Worm (Caenorhabditis elegans) whole organism, L3 larva: ENCODE data around the gene ife-3.

Source experiments
- R02D3.7 ChIP-seq: fragments of 150-350 bp; optimal IDR thresholded peaks from 2 replicates; lab custom pipeline; 2014; ENCODE audit warnings: missing biosample characterization, missing genetic modification characterization
- ZK546.5 ChIP-seq: sonication (generic microtip); optimal IDR thresholded peaks from 2 replicates; lab custom pipeline; 2017; ENCODE audit warnings: missing biosample characterization, missing genetic modification characterization
- aly-2 ChIP-seq: fragments of 150-350 bp; optimal IDR thresholded peaks from 2 replicates; lab custom pipeline; 2014; ENCODE audit warnings: missing biosample characterization, missing genetic modification characterization
- ama-1 ChIP-seq: fragments of 150-350 bp; optimal IDR thresholded peaks from 2 replicates; lab custom pipeline; 2018
- ceh-16 ChIP-seq: sonication (generic microtip); optimal IDR thresholded peaks from 2 replicates; lab custom pipeline; 2017; ENCODE audit warnings: missing biosample characterization, missing genetic modification characterization
- ceh-28 ChIP-seq: fragments of 150-350 bp; optimal IDR thresholded peaks from 2 replicates; lab custom pipeline; 2014; ENCODE audit warnings: missing biosample characterization, missing genetic modification reagents, missing genetic modification characterization
- ceh-82 ChIP-seq: fragments of 150-350 bp; optimal IDR thresholded peaks from 2 replicates; lab custom pipeline; 2014; ENCODE audit warnings: missing biosample characterization, missing genetic modification characterization
- ceh-9 ChIP-seq: sonication (generic microtip); optimal IDR thresholded peaks from 2 replicates; lab custom pipeline; 2018; ENCODE audit warnings: missing biosample characterization, missing genetic modification characterization
- daf-12 ChIP-seq: fragments of 150-350 bp; optimal IDR thresholded peaks from 2 replicates; lab custom pipeline; 2014; ENCODE audit warnings: missing biosample characterization, missing genetic modification reagents, missing genetic modification characterization
- egl-27 ChIP-seq: sonication (generic microtip); optimal IDR thresholded peaks from 4 replicates; lab custom pipeline; 2017; ENCODE audit warnings: missing biosample characterization, missing genetic modification reagents, missing genetic modification characterization
- egl-5 ChIP-seq: fragments of 150-350 bp; optimal IDR thresholded peaks from 2 replicates; lab custom pipeline; 2017; ENCODE audit warnings: missing biosample characterization, missing genetic modification reagents, missing genetic modification characterization, inconsistent platforms
- elt-1 ChIP-seq: fragments of 150-350 bp; optimal IDR thresholded peaks from 2 replicates; lab custom pipeline; 2014; ENCODE audit warnings: missing biosample characterization, missing genetic modification characterization
- elt-2 ChIP-seq: sonication (generic microtip); optimal IDR thresholded peaks from 2 replicates; lab custom pipeline; 2016; ENCODE audit warnings: missing genetic modification reagents, mild to moderate bottlenecking, missing genetic modification characterization, missing compliant biosample characterization
- elt-3 ChIP-seq, 3 experiments: fragments of 150-350 bp in 1 of 3; sonication (generic microtip) in 2 of 3; optimal IDR thresholded peaks; 2 replicates in 2 of 3; 4 replicates in 1 of 3; lab custom pipeline; 2014 to 2017; ENCODE audit warnings: missing biosample characterization in 3 of 3, missing genetic modification characterization in 3 of 3
- eor-1 ChIP-seq, 2 experiments: fragments of 150-350 bp; optimal IDR thresholded peaks; 2 replicates each; lab custom pipeline; 2014 to 2018; ENCODE audit warnings: missing biosample characterization in 2 of 2, missing genetic modification characterization in 2 of 2
- fkh-10 ChIP-seq: sonication (generic microtip); optimal IDR thresholded peaks from 2 replicates; lab custom pipeline; 2017; ENCODE audit warnings: missing biosample characterization, missing genetic modification reagents, missing genetic modification characterization
- fkh-2 ChIP-seq: fragments of 150-350 bp; optimal IDR thresholded peaks from 2 replicates; lab custom pipeline; 2014; ENCODE audit warnings: missing biosample characterization, missing genetic modification reagents, missing genetic modification characterization
- fos-1 ChIP-seq: fragments of 150-350 bp; optimal IDR thresholded peaks from 2 replicates; lab custom pipeline; 2014; ENCODE audit warnings: missing biosample characterization, missing genetic modification characterization
- hmg-11 ChIP-seq: sonication (generic microtip); optimal IDR thresholded peaks from 2 replicates; lab custom pipeline; 2016; ENCODE audit warnings: missing genetic modification characterization, missing compliant biosample characterization
- jun-1 ChIP-seq: fragments of 150-350 bp; optimal IDR thresholded peaks from 2 replicates; lab custom pipeline; 2014; ENCODE audit warnings: missing biosample characterization, missing genetic modification reagents, missing genetic modification characterization
- lin-15B ChIP-seq: fragments of 150-350 bp; optimal IDR thresholded peaks from 2 replicates; lab custom pipeline; 2014; ENCODE audit warnings: missing biosample characterization, missing genetic modification characterization
- lin-39 ChIP-seq: fragments of 150-350 bp; optimal IDR thresholded peaks from 2 replicates; lab custom pipeline; 2018; ENCODE audit warnings: missing biosample characterization, missing genetic modification reagents, missing genetic modification characterization
- lsy-12 ChIP-seq: sonication (generic microtip); optimal IDR thresholded peaks from 2 replicates; lab custom pipeline; 2016; ENCODE audit warnings: mild to moderate bottlenecking, missing genetic modification characterization, missing compliant biosample characterization
- mdl-1 ChIP-seq: fragments of 150-350 bp; optimal IDR thresholded peaks from 2 replicates; lab custom pipeline; 2014; ENCODE audit warnings: missing biosample characterization, missing genetic modification characterization
- mml-1 ChIP-seq: fragments of 150-350 bp; sonication (generic microtip); optimal IDR thresholded peaks from 3 replicates; lab custom pipeline; 2014; ENCODE audit warnings: missing biosample characterization, missing genetic modification characterization
- nfya-1 ChIP-seq: sonication (generic microtip); optimal IDR thresholded peaks from 2 replicates; lab custom pipeline; 2017; ENCODE audit warnings: missing genetic modification characterization, mild to moderate bottlenecking, missing compliant biosample characterization, antibody characterized with exemption, moderate library complexity; ENCODE audit not compliant: insufficient read depth
- nhr-11 ChIP-seq: fragments of 150-350 bp; optimal IDR thresholded peaks from 2 replicates; lab custom pipeline; 2014; ENCODE audit warnings: missing biosample characterization, missing genetic modification characterization
- nhr-12 ChIP-seq: fragments of 150-350 bp; optimal IDR thresholded peaks from 2 replicates; lab custom pipeline; 2014; ENCODE audit warnings: missing biosample characterization, missing genetic modification characterization
- nhr-23 ChIP-seq: fragments of 150-350 bp; optimal IDR thresholded peaks from 2 replicates; lab custom pipeline; 2014; ENCODE audit warnings: missing biosample characterization, missing genetic modification reagents, missing genetic modification characterization
- nhr-237 ChIP-seq: fragments of 150-350 bp; optimal IDR thresholded peaks from 2 replicates; lab custom pipeline; 2014; ENCODE audit warnings: missing biosample characterization, missing genetic modification characterization
- nhr-25 ChIP-seq: sonication (generic microtip); optimal IDR thresholded peaks from 2 replicates; lab custom pipeline; 2017; ENCODE audit warnings: missing biosample characterization, missing genetic modification characterization
- nhr-28 ChIP-seq: fragments of 150-350 bp; optimal IDR thresholded peaks from 2 replicates; lab custom pipeline; 2014; ENCODE audit warnings: missing biosample characterization, missing genetic modification characterization
- nhr-43 ChIP-seq: sonication (generic microtip); optimal IDR thresholded peaks from 2 replicates; lab custom pipeline; 2016; ENCODE audit warnings: mild to moderate bottlenecking, missing genetic modification characterization, missing compliant biosample characterization; ENCODE audit not compliant: poor library complexity, severe bottlenecking
- nhr-67 ChIP-seq: fragments of 150-350 bp; optimal IDR thresholded peaks from 2 replicates; lab custom pipeline; 2014; ENCODE audit warnings: missing biosample characterization, missing genetic modification characterization
- nhr-76 ChIP-seq: fragments of 150-350 bp; sonication (generic microtip); optimal IDR thresholded peaks from 5 replicates; lab custom pipeline; 2014; ENCODE audit warnings: missing biosample characterization, missing genetic modification characterization
- nhr-77 ChIP-seq: fragments of 150-350 bp; optimal IDR thresholded peaks from 2 replicates; lab custom pipeline; 2014; ENCODE audit warnings: missing biosample characterization, missing genetic modification characterization
- pha-4 ChIP-seq: fragments of 150-350 bp; optimal IDR thresholded peaks from 2 replicates; lab custom pipeline; 2014; ENCODE audit warnings: missing biosample characterization, missing genetic modification reagents, missing genetic modification characterization
- pqm-1 ChIP-seq: fragments of 150-350 bp; optimal IDR thresholded peaks from 2 replicates; lab custom pipeline; 2017; ENCODE audit warnings: missing biosample characterization, missing genetic modification characterization, inconsistent platforms
- sea-2 ChIP-seq: fragments of 150-350 bp; sonication (generic microtip); optimal IDR thresholded peaks from 4 replicates; lab custom pipeline; 2014; ENCODE audit warnings: missing biosample characterization, missing genetic modification reagents, missing genetic modification characterization
- skn-1 ChIP-seq: fragments of 150-350 bp; optimal IDR thresholded peaks from 2 replicates; lab custom pipeline; 2014; ENCODE audit warnings: missing biosample characterization, missing genetic modification characterization
- snpc-4 ChIP-seq: fragments of 150-350 bp; optimal IDR thresholded peaks from 2 replicates; lab custom pipeline; 2014; ENCODE audit warnings: missing biosample characterization, missing genetic modification characterization
- tbx-2 ChIP-seq: sonication (generic microtip); optimal IDR thresholded peaks from 2 replicates; lab custom pipeline; 2016; ENCODE audit warnings: mild to moderate bottlenecking, missing genetic modification characterization, missing compliant biosample characterization
- unc-39 ChIP-seq: sonication (generic microtip); optimal IDR thresholded peaks from 4 replicates; lab custom pipeline; 2017; ENCODE audit warnings: missing biosample characterization, missing genetic modification characterization
- unc-62 ChIP-seq: fragments of 150-350 bp; sonication (generic microtip); optimal IDR thresholded peaks from 4 replicates; lab custom pipeline; 2014; ENCODE audit warnings: missing biosample characterization, missing genetic modification reagents, missing genetic modification characterization
- zag-1 ChIP-seq: fragments of 150-350 bp; optimal IDR thresholded peaks from 2 replicates; lab custom pipeline; 2014; ENCODE audit warnings: missing biosample characterization, missing genetic modification characterization
- ztf-11 ChIP-seq: fragments of 150-350 bp; optimal IDR thresholded peaks from 2 replicates; lab custom pipeline; 2014; ENCODE audit warnings: missing biosample characterization, missing genetic modification characterization
- ztf-4 ChIP-seq: fragments of 150-350 bp; optimal IDR thresholded peaks from 2 replicates; lab custom pipeline; 2014; ENCODE audit warnings: missing biosample characterization, missing genetic modification characterization

The ife-3 gene

DNA sequence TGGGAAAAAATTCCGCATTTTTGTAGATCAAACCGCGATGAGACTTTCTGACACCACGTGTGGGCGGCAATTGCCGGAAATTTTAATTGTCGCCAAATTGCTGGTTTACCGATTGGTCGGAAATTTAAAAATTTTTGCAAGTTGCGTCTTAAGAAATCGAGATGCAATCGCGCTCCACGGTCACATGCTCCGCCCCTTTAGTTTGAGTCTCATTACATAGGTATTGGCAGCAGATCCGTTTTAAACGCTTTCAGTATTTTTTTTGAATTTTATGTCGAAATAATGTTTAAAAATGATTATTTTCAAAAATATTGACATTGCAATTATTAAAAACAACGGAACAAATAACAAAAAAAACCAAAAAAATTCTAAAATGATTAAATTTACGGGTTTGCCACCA, 4.1 kb upstream of the ife-3 start:
- no peak for TF ChIP-seq nhr-237 (tag; lab: Kevin White, UChicago)
- TF ChIP-seq ztf-11 (tag; lab: Kevin White, UChicago): no peak
- TF ChIP-seq nhr-23 (tag; lab: Kevin White, UChicago): no peak
- TF ChIP-seq nhr-12 (tag; lab: Kevin White, UChicago): no peak
- TF ChIP-seq elt-2 (tag; lab: Kevin White, UChicago): no peak
- TF ChIP-seq lin-39 (tag; lab: Kevin White, UChicago): no peak
- no peak for TF ChIP-seq sea-2
- TF ChIP-seq nhr-11 (tag; lab: Kevin White, UChicago): no peak
- TF ChIP-seq lin-15B (tag; lab: Kevin White, UChicago): no peak
- TF ChIP-seq elt-3 (tag; optimal IDR thresholded peaks at IDR 0.05; lab: Kevin White, UChicago): no peak
- TF ChIP-seq ama-1 (lab: Kevin White, UChicago): no peak
- TF ChIP-seq unc-62: no peak
- TF ChIP-seq nhr-25 (tag; lab: Kevin White, UChicago): no peak

- TF ChIP-seq nhr-77 (tag; lab: Kevin White, UChicago) (no peak), fkh-10 (GFP tag; lab: Kevin White, UChicago) (peak; percentile 28)
Measured at ce11 chrV:11158-11557, 3.5 kb upstream of the ife-3 start.

DNA sequence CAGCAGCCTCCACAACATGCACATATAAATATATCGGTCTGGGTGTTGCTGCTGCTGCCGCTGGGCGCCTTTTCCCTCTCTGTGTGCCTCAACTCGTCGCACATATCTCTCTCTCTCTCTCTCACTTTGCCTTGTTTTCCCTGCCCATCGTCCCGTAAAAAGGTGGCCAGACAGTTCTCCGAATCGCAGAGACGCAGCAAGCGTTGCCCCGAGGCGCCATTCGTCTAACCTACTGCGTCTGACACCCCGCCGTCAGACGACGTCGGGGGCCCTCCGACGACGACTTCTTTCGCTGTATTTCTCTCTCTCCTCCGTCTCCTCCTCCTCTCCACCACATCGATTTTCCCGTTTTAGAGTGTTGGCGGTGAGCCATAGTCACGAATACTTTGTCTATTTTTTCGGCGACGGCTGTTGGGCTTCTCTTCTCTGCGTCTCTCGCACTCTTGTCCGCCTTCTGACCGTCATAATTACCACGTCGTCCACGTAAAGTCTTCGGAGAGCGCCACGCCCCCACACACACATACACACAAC, 1.2 kb upstream of the ife-3 start, which contains the start of gene B0348.10:
Gene B0348.10, minus strand, starts transcription at position 24 of the 531 bp plus-strand sequence.
- TF ChIP-seq eor-1 (tag; optimal IDR thresholded peaks at IDR 0.05; lab: Kevin White, UChicago): no peak
- TF ChIP-seq elt-1 (tag; lab: Kevin White, UChicago): no peak
- no peak for TF ChIP-seq nhr-67 (tag; lab: Kevin White, UChicago)
- peak; percentile 77 for TF ChIP-seq ceh-28 (tag; lab: Kevin White, UChicago)
- no peak for TF ChIP-seq snpc-4 (tag; lab: Kevin White, UChicago)
- TF ChIP-seq nhr-77 (tag; lab: Kevin White, UChicago): no peak
- TF ChIP-seq nhr-23 (tag; lab: Kevin White, UChicago): no peak
- no peak for TF ChIP-seq nhr-76 (tag; lab: Kevin White, UChicago)
- TF ChIP-seq ztf-11 (tag; lab: Kevin White, UChicago): no peak
- TF ChIP-seq skn-1 (tag; lab: Kevin White, UChicago): no peak
- TF ChIP-seq fos-1 (tag; lab: Kevin White, UChicago): peak; percentile 31
- TF ChIP-seq nhr-11 (tag; lab: Kevin White, UChicago): no peak
- no peak for TF ChIP-seq ceh-16 (tag; lab: Kevin White, UChicago)
- TF ChIP-seq nhr-12 (tag; lab: Kevin White, UChicago): no peak
- peak; percentile 18 for TF ChIP-seq R02D3.7 (tag; lab: Kevin White, UChicago)
- no peak for TF ChIP-seq daf-12 (tag; lab: Kevin White, UChicago)
- no peak for TF ChIP-seq mml-1
- TF ChIP-seq unc-62: peak; percentile 65
- TF ChIP-seq unc-39 (tag; lab: Kevin White, UChicago): no peak
- TF ChIP-seq jun-1 (tag; lab: Kevin White, UChicago): peak; percentile 13
- TF ChIP-seq ceh-82 (tag; lab: Kevin White, UChicago): peak; percentile 15
- TF ChIP-seq pha-4 (tag; lab: Kevin White, UChicago): peak; percentile 51
- no peak for TF ChIP-seq ceh-9 (tag; lab: Kevin White, UChicago)
- TF ChIP-seq zag-1: peak; percentile 30
- peak; percentile 69 for TF ChIP-seq lin-39 (tag; lab: Kevin White, UChicago)
- peak; percentile 69 for TF ChIP-seq fkh-2 (tag; lab: Kevin White, UChicago)
- peak; percentile 49 for TF ChIP-seq elt-2 (tag; lab: Kevin White, UChicago)
- TF ChIP-seq pqm-1: no peak
- TF ChIP-seq egl-5: no peak
- TF ChIP-seq nhr-28: no peak
- peak; percentile 64 for TF ChIP-seq ama-1 (lab: Kevin White, UChicago)
- TF ChIP-seq ztf-4 (tag; lab: Kevin White, UChicago): no peak
- no peak for TF ChIP-seq aly-2
- peak; percentile 63 for TF ChIP-seq tbx-2 (tag; lab: Kevin White, UChicago)
- TF ChIP-seq hmg-11 (tag; lab: Kevin White, UChicago): peak; percentile 92
- TF ChIP-seq nhr-43: peak; percentile 35
- TF ChIP-seq mdl-1 (tag; lab: Kevin White, UChicago): no peak
- TF ChIP-seq nhr-25 (tag; lab: Kevin White, UChicago): peak; percentile 66
- TF ChIP-seq sea-2: peak; percentile 62
- peak; percentile 56 for TF ChIP-seq lin-15B (tag; lab: Kevin White, UChicago)
- TF ChIP-seq egl-27 (tag; lab: Kevin White, UChicago): no peak
- no peak for TF ChIP-seq nhr-237 (tag; lab: Kevin White, UChicago)
- TF ChIP-seq fkh-10 (GFP tag; lab: Kevin White, UChicago): peak; percentile 45
- no peak for TF ChIP-seq ZK546.5 (tag; lab: Kevin White, UChicago)
- TF ChIP-seq nfya-1 (tag; lab: Kevin White, UChicago): peak; percentile 75
- TF ChIP-seq elt-3 (tag; optimal IDR thresholded peaks at IDR 0.05; lab: Kevin White, UChicago): no peak
- peak; percentile 48 for TF ChIP-seq lsy-12
